Worm (Caenorhabditis elegans): Measurements from ENCODE around the gene ZK177.2.

The ZK177.2 gene

ce11 chrII:5512473-5513097, 6.4 kb upstream of the ZK177.2 start:
- TF ChIP-seq pqm-1 (tag; optimal IDR thresholded peaks at IDR 0.05) (peak; percentile 19), efl-1 (optimal IDR thresholded peaks at IDR 0.05) (no peak), efl-1 (GFP tag; optimal IDR thresholded peaks at IDR 0.05 in 1 of 2) (peak in 1 of 2 experiments; percentile 74), fkh-8 (tag; optimal IDR thresholded peaks at IDR 0.05) (no peak), elt-2 (tag; optimal IDR thresholded peaks at IDR 0.05) (peak; percentile 99), lin-35 (GFP tag; optimal IDR thresholded peaks at IDR 0.05) (peak in 1 of 2 experiments; percentile 35), tbx-2 (tag; optimal IDR thresholded peaks at IDR 0.05) (no peak)

- TF ChIP-seq nhr-11 (tag; optimal IDR thresholded peaks at IDR 0.05) (no peak), lin-13 (GFP tag; optimal IDR thresholded peaks at IDR 0.05) (no peak), elt-2 (tag; optimal IDR thresholded peaks at IDR 0.05) (peak; percentile 53)
Measured at ce11 chrII:5514846-5515245, 4.2 kb upstream of the ZK177.2 start, which contains the start of gene sahd-1. Gene sahd-1, minus strand, starts transcription at chrII:5514945.

ce11 chrII:5515542-5515941, 3.5 kb upstream of the ZK177.2 start, which contains the start of gene ZK177.3:
Gene ZK177.3, plus strand, starts transcription at chrII:5515842.
- TF ChIP-seq elt-2 (tag; optimal IDR thresholded peaks at IDR 0.05) (peak; percentile 34), zag-1 (tag; optimal IDR thresholded peaks at IDR 0.05) (no peak), lin-39 (tag; optimal IDR thresholded peaks at IDR 0.05) (no peak), efl-1 (optimal IDR thresholded peaks at IDR 0.05) (no peak), efl-1 (GFP tag; optimal IDR thresholded peaks at IDR 0.05 in 1 of 2) (peak in 1 of 2 experiments; percentile 47)

ce11 chrII:5517643-5518042, 1.4 kb upstream of the ZK177.2 start, which contains the start of gene ZK177.9:
Gene ZK177.9, minus strand, starts transcription at chrII:5517743.
- TF ChIP-seq C34B4.2 (tag; optimal IDR thresholded peaks at IDR 0.05) (no peak), grh-1 (GFP tag; IDR thresholded peaks at IDR 0.05) (no peak), nhr-19 (GFP tag; conservative IDR thresholded peaks at IDR 0.05) (no peak), irx-1 (tag; optimal IDR thresholded peaks at IDR 0.05) (no peak), lin-35 (GFP tag; optimal IDR thresholded peaks at IDR 0.05) (no peak), sptf-1 (tag; optimal IDR thresholded peaks at IDR 0.05) (no peak), swsn-7 (tag; optimal IDR thresholded peaks at IDR 0.05) (no peak), sup-37 (GFP tag; optimal IDR thresholded peaks at IDR 0.05) (no peak), C04F5.9 (tag; optimal IDR thresholded peaks at IDR 0.05) (no peak), mab-9 (GFP tag; IDR thresholded peaks at IDR 0.05) (no peak), skn-1 (tag; optimal IDR thresholded peaks at IDR 0.05) (no peak), egl-27 (tag; optimal IDR thresholded peaks at IDR 0.05) (no peak), snpc-4 (tag; optimal IDR thresholded peaks at IDR 0.05) (no peak), ama-1 (optimal IDR thresholded peaks at IDR 0.05) (no peak), jun-1 (tag; optimal IDR thresholded peaks at IDR 0.05) (no peak), tlp-1 (tag; optimal IDR thresholded peaks at IDR 0.05) (no peak), ets-5 (GFP tag; IDR thresholded peaks at IDR 0.05) (no peak)

ce11 chrII:5518055-5518454, 955 bp upstream of the ZK177.2 start:
- TF ChIP-seq lin-14 (GFP tag; optimal IDR thresholded peaks at IDR 0.05): no peak
- TF ChIP-seq hpl-2 (GFP tag; optimal IDR thresholded peaks at IDR 0.05): no peak
- no peak for TF ChIP-seq pax-3 (tag; optimal IDR thresholded peaks at IDR 0.05)
- TF ChIP-seq ets-5 (GFP tag; IDR thresholded peaks at IDR 0.05): no peak
- no peak for TF ChIP-seq snpc-4 (tag; optimal IDR thresholded peaks at IDR 0.05)
- TF ChIP-seq jun-1 (tag; optimal IDR thresholded peaks at IDR 0.05): no peak
- no peak for TF ChIP-seq ceh-63 (GFP tag; optimal IDR thresholded peaks at IDR 0.05)
- no peak for TF ChIP-seq alr-1 (tag; optimal IDR thresholded peaks at IDR 0.05; ENCODE audit: borderline replicate concordance)
- TF ChIP-seq efl-3 (GFP tag; optimal IDR thresholded peaks at IDR 0.05): no peak
- no peak for TF ChIP-seq ztf-11 (tag; optimal IDR thresholded peaks at IDR 0.05)
- TF ChIP-seq swsn-7 (tag; optimal IDR thresholded peaks at IDR 0.05): no peak
- TF ChIP-seq ceh-82 (tag; optimal IDR thresholded peaks at IDR 0.05): no peak
- no peak for TF ChIP-seq lin-35 (GFP tag; optimal IDR thresholded peaks at IDR 0.05)
- no peak for TF ChIP-seq elt-3 (tag; optimal IDR thresholded peaks at IDR 0.05)
- no peak for TF ChIP-seq nhr-20 (tag; optimal IDR thresholded peaks at IDR 0.05)
- no peak for TF ChIP-seq C34B4.2 (tag; optimal IDR thresholded peaks at IDR 0.05)
- TF ChIP-seq lsy-2 (tag; optimal IDR thresholded peaks at IDR 0.05): no peak
- no peak for TF ChIP-seq zip-4 (GFP tag; optimal IDR thresholded peaks at IDR 0.05)
